Fruit fly (Drosophila melanogaster) whole organism, wandering third instar larva: Measurements from ENCODE around the gene CG10336.

Experiments
- CG9705 ChIP-seq: fragments of 200-800 bp; sonication (Bioruptor generic); optimal IDR thresholded peaks from 2 replicates; lab custom pipeline; 2018; ENCODE audit warnings: missing biosample characterization, mild to moderate bottlenecking, missing genetic modification characterization
- Dif ChIP-seq: fragments of 200-275, 200-300 bp; sonication (Bioruptor generic); optimal IDR thresholded peaks from 2 replicates; lab custom pipeline; 2018; ENCODE audit warnings: missing biosample characterization, missing genetic modification characterization; ENCODE audit not compliant: partially characterized antibody
- HLH106 ChIP-seq: fragments of 200-800 bp; optimal IDR thresholded peaks from 3 replicates; lab custom pipeline; 2019; ENCODE audit warnings: missing biosample characterization, mild to moderate bottlenecking, missing genetic modification characterization, moderate library complexity
- Myc ChIP-seq: fragments of >200 bp; optimal IDR thresholded peaks from 2 replicates; lab custom pipeline; 2017
- OdsH ChIP-seq: fragments of 200-800 bp; sonication (Bioruptor generic); optimal IDR thresholded peaks from 2 replicates; lab custom pipeline; 2016; ENCODE audit warnings: missing biosample characterization, mild to moderate bottlenecking, missing genetic modification characterization
- Sp1 ChIP-seq: fragments of 200-800 bp; sonication (Bioruptor generic); optimal IDR thresholded peaks from 3 replicates; lab custom pipeline; 2019; ENCODE audit warnings: missing biosample characterization, mild to moderate bottlenecking, missing genetic modification characterization, moderate library complexity
- h ChIP-seq: fragments of 200-800 bp; sonication (Bioruptor generic); optimal IDR thresholded peaks from 3 replicates; lab custom pipeline; 2016; ENCODE audit warnings: missing biosample characterization, mild to moderate bottlenecking, missing genetic modification characterization
- lola ChIP-seq: fragments of >200 bp; optimal IDR thresholded peaks from 2 replicates; lab custom pipeline; 2017; ENCODE audit warnings: missing biosample characterization, missing genetic modification characterization
- pan ChIP-seq: fragments of >200 bp; optimal IDR thresholded peaks from 2 replicates; lab custom pipeline; 2017
- psq ChIP-seq: fragments of 200-800 bp; sonication (Bioruptor generic); optimal IDR thresholded peaks from 3 replicates; lab custom pipeline; 2017; ENCODE audit warnings: missing biosample characterization, mild to moderate bottlenecking, missing genetic modification characterization, moderate library complexity
- sage ChIP-seq: fragments of 200-800 bp; sonication (Bioruptor generic); optimal IDR thresholded peaks from 2 replicates; lab custom pipeline; 2016; ENCODE audit warnings: missing biosample characterization, mild to moderate bottlenecking, missing genetic modification characterization

DNA sequence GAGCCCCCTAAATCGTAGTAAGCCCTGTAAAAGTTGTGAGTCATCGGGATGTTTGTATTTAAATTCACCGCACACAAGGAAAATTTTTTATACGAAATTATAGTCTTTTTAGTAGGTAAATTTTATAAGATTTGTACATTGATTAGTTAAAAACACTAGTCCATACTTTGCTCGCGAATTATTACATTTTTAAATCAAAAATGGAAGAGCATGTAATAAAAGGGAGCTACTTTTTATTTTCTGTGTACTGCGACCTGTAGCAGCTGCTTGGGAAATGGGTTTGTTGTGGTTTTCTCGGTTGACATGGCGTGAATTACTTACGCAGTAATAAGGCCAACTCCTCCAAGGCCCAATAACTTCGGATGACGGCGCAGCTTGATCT, 5.4 kb downstream of the CG10336 start:
- no peak for TF ChIP-seq psq (GFP tag; lab: Kevin White, UChicago)
- TF ChIP-seq Dif (GFP tag; lab: Kevin White, UChicago), result no peak
- no peak for TF ChIP-seq Myc (lab: Kevin White, UChicago)
- no peak for TF ChIP-seq sage (GFP tag; lab: Kevin White, UChicago)
- TF ChIP-seq OdsH (GFP tag; lab: Kevin White, UChicago), result no peak
- no peak for TF ChIP-seq lola (GFP tag; lab: Kevin White, UChicago)
- peak; percentile 9 for TF ChIP-seq h (GFP tag; lab: Kevin White, UChicago)
- no peak for TF ChIP-seq pan (lab: Kevin White, UChicago)
- no peak for TF ChIP-seq Sp1 (GFP tag; lab: Kevin White, UChicago)
- TF ChIP-seq HLH106 (tag; lab: Kevin White, UChicago), result no peak
- no peak for TF ChIP-seq CG9705
